Worm (Caenorhabditis elegans) whole organism, early embryonic: ENCODE data around the gene T03F6.3.

Experiments used
- B0310.2 ChIP-seq: sonication (generic microtip); optimal IDR thresholded peaks from 2 replicates; lab custom pipeline; 2016; ENCODE audit warnings: mild to moderate bottlenecking, missing genetic modification characterization, missing compliant biosample characterization
- F13C5.2 ChIP-seq: sonication (generic microtip); optimal IDR thresholded peaks from 2 replicates; lab custom pipeline; 2017; ENCODE audit warnings: mild to moderate bottlenecking, missing genetic modification characterization, inconsistent platforms, missing compliant biosample characterization
- aly-1 ChIP-seq: sonication (generic microtip); optimal IDR thresholded peaks from 2 replicates; lab custom pipeline; 2016; ENCODE audit warnings: missing genetic modification characterization, missing compliant biosample characterization
- ama-1 ChIP-seq: fragments of 150-350 bp; optimal IDR thresholded peaks from 2 replicates; lab custom pipeline; 2014
- ceh-13 ChIP-seq: fragments of 200-800 bp; sonication (Bioruptor generic); optimal IDR thresholded peaks from 2 replicates; lab custom pipeline; 2018; ENCODE audit warnings: mild to moderate bottlenecking, missing genetic modification characterization, missing compliant biosample characterization
- ceh-36 ChIP-seq: sonication (generic microtip); optimal IDR thresholded peaks from 2 replicates; lab custom pipeline; 2016; ENCODE audit warnings: missing genetic modification characterization, inconsistent platforms, missing compliant biosample characterization
- ets-7 ChIP-seq: sonication (generic microtip); optimal IDR thresholded peaks from 2 replicates; lab custom pipeline; 2016; ENCODE audit warnings: missing genotype, missing genetic modification characterization, missing compliant biosample characterization
- flt-1 ChIP-seq: fragments of 200-800 bp; sonication (Bioruptor generic); IDR thresholded peaks from 2 replicates; pipeline ENCODE4 v1.3.6; 2022; ENCODE audit warnings: missing genetic modification characterization, missing compliant biosample characterization
- hmbx-1 ChIP-seq: sonication (generic microtip); optimal IDR thresholded peaks from 2 replicates; lab custom pipeline; 2016; ENCODE audit warnings: mild to moderate bottlenecking, missing genetic modification characterization, missing compliant biosample characterization
- hmg-4 ChIP-seq: fragments of 200-800 bp; sonication (Bioruptor generic); optimal IDR thresholded peaks from 2 replicates; lab custom pipeline; 2018; ENCODE audit warnings: mild to moderate bottlenecking, missing genetic modification characterization, missing compliant biosample characterization
- hnd-1 ChIP-seq: sonication (generic microtip); optimal IDR thresholded peaks from 2 replicates; lab custom pipeline; 2016; ENCODE audit warnings: missing genetic modification characterization, missing compliant biosample characterization
- pes-1 ChIP-seq: fragments of 200-800 bp; sonication (Bioruptor generic); IDR thresholded peaks from 2 replicates; pipeline ENCODE4 v1.3.6; 2022; ENCODE audit warnings: missing genetic modification reagents, missing genetic modification characterization, missing compliant biosample characterization
- scrt-1 ChIP-seq: fragments of 200-800 bp; sonication (Bioruptor generic); IDR thresholded peaks from 2 replicates; pipeline ENCODE4 v1.3.6; 2022; ENCODE audit warnings: missing genetic modification characterization, missing compliant biosample characterization
- sea-1 ChIP-seq: fragments of 200-800 bp; sonication (Bioruptor generic); conservative IDR thresholded peaks from 2 replicates; pipeline ENCODE4 v1.3.6; 2022; ENCODE audit warnings: missing genetic modification characterization, missing compliant biosample characterization
- tbx-11 ChIP-seq: fragments of 200-800 bp; sonication (Bioruptor generic); IDR thresholded peaks from 2 replicates; pipeline ENCODE4 v1.3.6; 2022; ENCODE audit warnings: missing genetic modification characterization, missing compliant biosample characterization
- tbx-37 ChIP-seq: fragments of 200-800 bp; sonication (Bioruptor generic); conservative IDR thresholded peaks from 2 replicates; pipeline ENCODE4 v1.3.6; 2022; ENCODE audit warnings: missing genetic modification reagents, missing genetic modification characterization, missing compliant biosample characterization
- tra-4 ChIP-seq: sonication (generic microtip); optimal IDR thresholded peaks from 2 replicates; lab custom pipeline; 2017; ENCODE audit warnings: missing genetic modification characterization, missing compliant biosample characterization

Gene T03F6.3

ce11 chrIII:13389078-13389477, at the start of gene T03F6.3:
Gene T03F6.3 (plus strand): TSS chrIII:13389395.
- TF ChIP-seq tbx-11 (GFP tag; lab: Robert Waterston, UW) (no peak), scrt-1 (GFP tag; lab: Robert Waterston, UW) (no peak)

ce11 chrIII:13339672-13340071, 49.5 kb upstream of the T03F6.3 start, which contains the start of gene F53A2.3:
Gene F53A2.3 (minus strand): TSS chrIII:13339772.
- TF ChIP-seq hmg-4 (GFP tag; lab: Kevin White, UChicago) (no peak), tbx-37 (no peak), aly-1 (tag; lab: Kevin White, UChicago) (no peak), ceh-36 (tag; lab: Kevin White, UChicago) (no peak)

- TF ChIP-seq hnd-1 (tag; lab: Kevin White, UChicago), result no peak
- TF ChIP-seq tra-4, result no peak
- no peak for TF ChIP-seq ama-1 (lab: Kevin White, UChicago)
- TF ChIP-seq pes-1 (GFP tag; lab: Robert Waterston, UW), result no peak
- TF ChIP-seq ceh-36 (tag; lab: Kevin White, UChicago), result no peak
- TF ChIP-seq flt-1 (GFP tag; lab: Robert Waterston, UW), result no peak
- TF ChIP-seq hmg-4 (GFP tag; lab: Kevin White, UChicago), result no peak
- no peak for TF ChIP-seq aly-1 (tag; lab: Kevin White, UChicago)
- TF ChIP-seq scrt-1 (GFP tag; lab: Robert Waterston, UW), result no peak
- no peak for TF ChIP-seq ets-7 (tag; lab: Kevin White, UChicago)
- no peak for TF ChIP-seq B0310.2 (tag; lab: Kevin White, UChicago)
- TF ChIP-seq sea-1, result no peak
- TF ChIP-seq F13C5.2 (tag; lab: Kevin White, UChicago), result no peak
- TF ChIP-seq ceh-13 (GFP tag; lab: Kevin White, UChicago), result no peak
- TF ChIP-seq hmbx-1 (tag; lab: Kevin White, UChicago), result no peak
- TF ChIP-seq tbx-11 (GFP tag; lab: Robert Waterston, UW), result no peak
These were observed 48.5 kb upstream of the T03F6.3 start for ce11 chrIII:13340504-13341274.

ce11 chrIII:13341275-13341626, 47.9 kb upstream of the T03F6.3 start, which contains the start of gene nud-1:
Gene nud-1 (plus strand): TSS chrIII:13341527.
- TF ChIP-seq F13C5.2 (tag; lab: Kevin White, UChicago) (no peak), hnd-1 (tag; lab: Kevin White, UChicago) (no peak), flt-1 (GFP tag; lab: Robert Waterston, UW) (no peak), pes-1 (GFP tag; lab: Robert Waterston, UW) (no peak), sea-1 (no peak), ceh-13 (GFP tag; lab: Kevin White, UChicago) (no peak), hmbx-1 (tag; lab: Kevin White, UChicago) (no peak), tra-4 (no peak), B0310.2 (tag; lab: Kevin White, UChicago) (no peak)

ce11 chrIII:13342079-13342734, 47.0 kb upstream of the T03F6.3 start, which contains the start of gene dro-1:
Gene dro-1 (plus strand): TSS chrIII:13342684.
- TF ChIP-seq hmbx-1 (tag; lab: Kevin White, UChicago) (no peak), ets-7 (tag; lab: Kevin White, UChicago) (no peak), ama-1 (lab: Kevin White, UChicago) (no peak), aly-1 (tag; lab: Kevin White, UChicago) (no peak), tbx-37 (no peak), pes-1 (GFP tag; lab: Robert Waterston, UW) (no peak), B0310.2 (tag; lab: Kevin White, UChicago) (no peak), hmg-4 (GFP tag; lab: Kevin White, UChicago) (no peak)

- TF ChIP-seq scrt-1 (GFP tag; lab: Robert Waterston, UW), result no peak
These were observed 46.1 kb upstream of the T03F6.3 start, which contains the start of gene ife-1 for ce11 chrIII:13343117-13343516. Gene ife-1 (plus strand): TSS chrIII:13343417.

ce11 chrIII:13343562-13344139, 45.5 kb upstream of the T03F6.3 start:
- TF ChIP-seq F13C5.2 (tag; lab: Kevin White, UChicago) (no peak), aly-1 (tag; lab: Kevin White, UChicago) (no peak), hnd-1 (tag; lab: Kevin White, UChicago) (no peak), hmg-4 (GFP tag; lab: Kevin White, UChicago) (no peak), pes-1 (GFP tag; lab: Robert Waterston, UW) (no peak), scrt-1 (GFP tag; lab: Robert Waterston, UW) (no peak), B0310.2 (tag; lab: Kevin White, UChicago) (no peak), ceh-13 (GFP tag; lab: Kevin White, UChicago) (no peak), ama-1 (lab: Kevin White, UChicago) (no peak), ets-7 (tag; lab: Kevin White, UChicago) (no peak), hmbx-1 (tag; lab: Kevin White, UChicago) (no peak), tra-4 (no peak), tbx-37 (no peak), sea-1 (no peak), tbx-11 (GFP tag; lab: Robert Waterston, UW) (no peak), ceh-36 (tag; lab: Kevin White, UChicago) (no peak), flt-1 (GFP tag; lab: Robert Waterston, UW) (no peak)
